Worm (Caenorhabditis elegans): ENCODE measurements around the gene gbb-2.

DNA sequence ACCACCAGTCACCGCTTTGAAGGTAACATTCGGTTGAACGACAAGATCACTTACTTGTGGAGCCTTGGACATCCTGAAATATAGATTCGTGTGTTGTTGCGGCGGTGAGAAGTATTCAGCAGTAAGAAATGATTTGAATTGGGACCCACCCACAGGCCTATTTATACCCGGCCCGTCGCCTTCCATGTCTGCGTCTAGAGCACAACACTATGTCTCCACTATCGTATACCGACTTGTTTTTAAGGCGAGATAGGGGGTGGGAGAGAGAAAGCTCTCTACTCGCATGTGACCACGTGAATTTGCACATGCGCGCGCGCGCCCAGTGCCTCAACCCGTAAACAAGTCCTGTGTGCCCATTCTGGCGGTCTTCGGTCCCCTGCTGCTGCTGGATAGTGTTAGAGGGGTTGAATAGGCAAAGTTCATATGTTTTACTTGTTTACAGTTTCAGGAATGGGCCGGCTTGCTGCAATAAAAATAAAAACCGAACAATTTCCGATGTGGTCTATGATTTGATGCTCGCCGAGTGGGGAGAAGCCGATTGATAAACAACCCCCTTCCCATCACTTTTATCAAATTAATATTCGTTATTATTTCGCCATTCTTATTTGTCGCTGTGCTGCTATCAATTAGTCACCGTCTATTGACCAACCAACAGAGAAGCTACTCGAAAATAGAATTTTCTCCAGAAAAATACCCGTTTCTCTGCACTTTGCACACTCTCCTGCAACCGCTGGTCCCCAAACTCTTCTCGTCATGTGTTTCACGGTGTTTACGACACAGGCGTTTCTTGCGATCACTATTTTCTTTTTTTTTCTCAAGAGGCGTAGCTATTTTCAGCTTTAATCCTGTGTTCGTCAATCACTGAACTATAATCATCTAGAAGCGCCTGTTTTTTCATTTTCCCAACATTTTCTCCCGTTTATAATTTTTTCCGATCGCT is 36.5 kb downstream of the gbb-2 start:
- TF ChIP-seq elt-1 (tag; optimal IDR thresholded peaks at IDR 0.05) (no peak), ZK546.5 (tag; optimal IDR thresholded peaks at IDR 0.05) (no peak), mml-1 (tag; optimal IDR thresholded peaks at IDR 0.05) (peak; percentile 70), nhr-67 (tag; optimal IDR thresholded peaks at IDR 0.05) (no peak), jun-1 (tag; optimal IDR thresholded peaks at IDR 0.05) (peak; percentile 11), ama-1 (optimal IDR thresholded peaks at IDR 0.05) (peak; percentile 82), unc-39 (tag; optimal IDR thresholded peaks at IDR 0.05) (no peak)
